Worm (Caenorhabditis elegans) whole organism, mixed stage, embryonic: Measurements from ENCODE around the gene B0361.11.

Experiments used
- ceh-43 ChIP-seq: fragments of 200-800 bp; sonication (Bioruptor generic); optimal IDR thresholded peaks from 2 replicates; lab custom pipeline; 2018; ENCODE audit warnings: mild to moderate bottlenecking, missing genetic modification characterization, moderate library complexity, missing compliant biosample characterization
- ces-1 ChIP-seq: fragments of 150-350 bp; optimal IDR thresholded peaks from 2 replicates; lab custom pipeline; 2014; ENCODE audit warnings: missing biosample characterization, missing genetic modification reagents, missing genetic modification characterization
- elt-1 ChIP-seq: sonication (generic microtip); optimal IDR thresholded peaks from 2 replicates; lab custom pipeline; 2017; ENCODE audit warnings: missing genetic modification characterization, mild to moderate bottlenecking, missing compliant biosample characterization, antibody characterized with exemption, moderate library complexity, borderline replicate concordance; ENCODE audit not compliant: insufficient read depth
- lin-13 ChIP-seq: fragments of 150-350 bp; optimal IDR thresholded peaks from 2 replicates; lab custom pipeline; 2014; ENCODE audit warnings: missing biosample characterization, missing genetic modification characterization
- lsy-2 ChIP-seq: fragments of 150-350 bp; optimal IDR thresholded peaks from 2 replicates; lab custom pipeline; 2014; ENCODE audit warnings: missing biosample characterization, missing genetic modification characterization
- mls-2 ChIP-seq: sonication (generic microtip); optimal IDR thresholded peaks from 2 replicates; lab custom pipeline; 2016; ENCODE audit warnings: mild to moderate bottlenecking, missing genetic modification characterization, moderate library complexity, missing compliant biosample characterization
- nhr-2 ChIP-seq: fragments of 150-350 bp; optimal IDR thresholded peaks from 2 replicates; lab custom pipeline; 2014; ENCODE audit warnings: missing biosample characterization, missing genetic modification characterization
- nhr-237 ChIP-seq: fragments of 150-350 bp; optimal IDR thresholded peaks from 2 replicates; lab custom pipeline; 2014; ENCODE audit warnings: missing biosample characterization, missing genetic modification characterization
- nhr-76 ChIP-seq: sonication (generic microtip); optimal IDR thresholded peaks from 2 replicates; lab custom pipeline; 2017; ENCODE audit warnings: missing biosample characterization, missing genetic modification characterization
- pha-4 ChIP-seq: fragments of 150-350 bp; optimal IDR thresholded peaks from 2 replicates; lab custom pipeline; 2018; ENCODE audit warnings: missing biosample characterization, missing genetic modification reagents, missing genetic modification characterization
- snpc-4 ChIP-seq: fragments of 150-350 bp; optimal IDR thresholded peaks from 2 replicates; lab custom pipeline; 2014; ENCODE audit warnings: missing biosample characterization, missing genetic modification characterization
- sptf-1 ChIP-seq: sonication (generic microtip); optimal IDR thresholded peaks from 2 replicates; lab custom pipeline; 2017; ENCODE audit warnings: mild to moderate bottlenecking, missing genetic modification characterization, moderate library complexity, missing compliant biosample characterization
- unc-62 ChIP-seq: fragments of 150-350 bp; optimal IDR thresholded peaks from 2 replicates; lab custom pipeline; 2014; ENCODE audit warnings: missing biosample characterization, missing genetic modification reagents, missing genetic modification characterization
- ztf-11 ChIP-seq: fragments of 150-350 bp; optimal IDR thresholded peaks from 2 replicates; lab custom pipeline; 2014; ENCODE audit warnings: missing biosample characterization, missing genetic modification characterization

ce11 chrIII:7230841-7231240 lies 46.6 kb upstream of the B0361.11 start, which contains the start of gene R151.10:
- TF ChIP-seq ceh-43 (GFP tag; lab: Kevin White, UChicago) (no peak), sptf-1 (tag; lab: Kevin White, UChicago) (no peak), unc-62 (GFP tag; lab: Kevin White, UChicago) (no peak), lsy-2 (tag; lab: Kevin White, UChicago) (no peak), snpc-4 (no peak), mls-2 (no peak), nhr-237 (tag; lab: Kevin White, UChicago) (no peak), ces-1 (GFP tag; lab: Kevin White, UChicago) (no peak), elt-1 (tag; lab: Kevin White, UChicago) (no peak), nhr-2 (tag; lab: Kevin White, UChicago) (no peak), pha-4 (tag; lab: Kevin White, UChicago) (no peak), ztf-11 (no peak), nhr-76 (tag; lab: Kevin White, UChicago) (no peak), lin-13 (tag; lab: Kevin White, UChicago) (no peak)
